Worm (Caenorhabditis elegans): ENCODE results near the gene clec-158.

The clec-158 gene

ce11 chrIII:6872534-6873150 lies 13.3 kb upstream of the clec-158 start, which contains the start of gene K04C2.3:
K04C2.3 (plus strand) TSS chrIII:6873089.
- TF ChIP-seq nhr-10 (tag; optimal IDR thresholded peaks at IDR 0.05) = peak; percentile 23
- peak in 1 of 2 experiments; percentile 53 for TF ChIP-seq mdl-1 (tag; optimal IDR thresholded peaks at IDR 0.05)
- 0 out of 2 replicates have a peak, but pooled peaks have one; percentile 19 for TF ChIP-seq ceh-20 (GFP tag; IDR thresholded peaks at IDR 0.05)
- no peak for TF ChIP-seq daf-16 (GFP tag; optimal IDR thresholded peaks at IDR 0.05)
- peak; percentile 86 for TF ChIP-seq daf-16 (tag; optimal IDR thresholded peaks at IDR 0.05)
- TF ChIP-seq dve-1 (tag; optimal IDR thresholded peaks at IDR 0.05; ENCODE audit: insufficient read depth) = peak; percentile 88
- peak; percentile 27 for TF ChIP-seq nhr-102 (tag; optimal IDR thresholded peaks at IDR 0.05)
- TF ChIP-seq hmg-1.1 (GFP tag; IDR thresholded peaks at IDR 0.05) = no peak
- TF ChIP-seq nhr-77 (tag; optimal IDR thresholded peaks at IDR 0.05) = no peak
- TF ChIP-seq nhr-28 (tag; optimal IDR thresholded peaks at IDR 0.05) = peak; percentile 1
- TF ChIP-seq hlh-11 (tag; optimal IDR thresholded peaks at IDR 0.05) = peak; percentile 70
- TF ChIP-seq dmd-6 (GFP tag; IDR thresholded peaks at IDR 0.05) = peak; percentile 21; the same call in 1 of the 2 replicates
- peak in 1 of 2 experiments; percentile 95 for TF ChIP-seq unc-62 (GFP tag; optimal IDR thresholded peaks at IDR 0.05 in 1 of 2)
- TF ChIP-seq unc-62 (tag; optimal IDR thresholded peaks at IDR 0.05) = no peak
- TF ChIP-seq nhr-25 (tag; optimal IDR thresholded peaks at IDR 0.05; ENCODE audit: borderline replicate concordance, insufficient read depth) = no peak

ce11 chrIII:6871668-6872067 lies 12.3 kb upstream of the clec-158 start:
- TF ChIP-seq zfp-3 (GFP tag; conservative IDR thresholded peaks at IDR 0.05) (no peak), lsy-2 (tag; optimal IDR thresholded peaks at IDR 0.05) (peak in 1 of 2 experiments; percentile 31), lir-3 (tag; optimal IDR thresholded peaks at IDR 0.05) (no peak), hlh-11 (tag; optimal IDR thresholded peaks at IDR 0.05) (peak; percentile 6), T26A8.4 (GFP tag; IDR thresholded peaks at IDR 0.05) (0 out of 2 replicates have a peak, but pooled peaks have one; percentile 49), hif-1 (tag; optimal IDR thresholded peaks at IDR 0.05) (peak in 1 of 2 experiments; percentile 90), attf-4 (tag; optimal IDR thresholded peaks at IDR 0.05) (no peak), ctbp-1 (GFP tag; IDR thresholded peaks at IDR 0.05) (peak; percentile 16; the same call in 1 of the 2 replicates), aha-1 (tag) (peak; percentile 92), mep-1 (tag; optimal IDR thresholded peaks at IDR 0.05) (peak; percentile 36), mdl-1 (tag; optimal IDR thresholded peaks at IDR 0.05) (no peak)

ce11 chrIII:6871067-6871466 lies 11.7 kb upstream of the clec-158 start:
- TF ChIP-seq lin-1 (GFP tag; IDR thresholded peaks at IDR 0.05) (no peak), aly-2 (tag; optimal IDR thresholded peaks at IDR 0.05) (no peak), unc-130 (GFP tag; optimal IDR thresholded peaks at IDR 0.05) (no peak), daf-16 (GFP tag; optimal IDR thresholded peaks at IDR 0.05) (peak in 1 of 2 experiments; percentile 66), daf-16 (tag; optimal IDR thresholded peaks at IDR 0.05) (no peak), aha-1 (tag) (peak; percentile 78), hlh-11 (tag; optimal IDR thresholded peaks at IDR 0.05) (peak; percentile 59), dmd-6 (GFP tag; IDR thresholded peaks at IDR 0.05) (no peak), nhr-11 (tag; optimal IDR thresholded peaks at IDR 0.05) (peak; percentile 45), hlh-30 (tag; optimal IDR thresholded peaks at IDR 0.05; ENCODE audit: insufficient read depth) (peak; percentile 42)

- TF ChIP-seq fos-1 (tag; optimal IDR thresholded peaks at IDR 0.05) (no peak), tra-1 (GFP tag; IDR thresholded peaks at IDR 0.05) (no peak), daf-12 (tag; optimal IDR thresholded peaks at IDR 0.05) (no peak), lin-29 (GFP tag; IDR thresholded peaks at IDR 0.05) (no peak), dmd-9 (GFP tag; IDR thresholded peaks at IDR 0.05) (no peak), zag-1 (tag; optimal IDR thresholded peaks at IDR 0.05) (no peak)
Observed at ce11 chrIII:6869996-6870395, 10.6 kb upstream of the clec-158 start, which contains the start of gene K04C2.8. K04C2.8 (plus strand) TSS chrIII:6870296.

Data from whole organism, L4 larva.